Worm (Caenorhabditis elegans) whole organism, L4/young adult: ENCODE results near the gene lin-7.

Source experiments
- dao-5 ChIP-seq: sonication (generic microtip); optimal IDR thresholded peaks from 2 replicates; lab custom pipeline; 2016; ENCODE audit warnings: missing genotype, missing genetic modification characterization, moderate library complexity, missing compliant biosample characterization
- him-1 ChIP-seq: sonication (generic microtip); optimal IDR thresholded peaks from 2 replicates; lab custom pipeline; 2016; ENCODE audit warnings: missing genotype, missing genetic modification reagents, missing genetic modification characterization, missing compliant biosample characterization

- TF ChIP-seq dao-5 (no peak), him-1 (no peak)
Observed at ce11 chrII:14361719-14362118, 12.5 kb upstream of the lin-7 start, which contains the start of gene tebp-1.
